Fruit fly (Drosophila melanogaster) whole organism, embryonic: ENCODE data around the gene CG11131.

ENCODE experiments used
- CG10654 ChIP-seq: fragments of 200-800 bp; sonication (Bioruptor generic); optimal IDR thresholded peaks from 2 replicates; lab custom pipeline; 2016; ENCODE audit warnings: missing biosample characterization, missing genetic modification characterization
- CG11398 ChIP-seq: fragments of 200-800 bp; sonication (Bioruptor generic); optimal IDR thresholded peaks from 2 replicates; lab custom pipeline; 2016; ENCODE audit warnings: missing biosample characterization, missing genetic modification characterization
- CG11695 ChIP-seq: fragments of 200-800 bp; sonication (Bioruptor generic); IDR thresholded peaks from 3 replicates; pipeline ENCODE4 v1.3.6; 2022; ENCODE audit warnings: missing biosample characterization, missing genetic modification characterization
- CG18476 ChIP-seq: fragments of 200-800 bp; sonication (Bioruptor generic); optimal IDR thresholded peaks from 2 replicates; lab custom pipeline; 2016; ENCODE audit warnings: missing biosample characterization, mild to moderate bottlenecking, missing genetic modification characterization
- CG18619 ChIP-seq: fragments of 200-800 bp; sonication (Bioruptor generic); optimal IDR thresholded peaks from 3 replicates; lab custom pipeline; 2017; ENCODE audit warnings: missing biosample characterization, mild to moderate bottlenecking, missing genetic modification characterization
- CG31365 ChIP-seq: fragments of 200-800 bp; sonication (Bioruptor generic); optimal IDR thresholded peaks from 2 replicates; lab custom pipeline; 2018; ENCODE audit warnings: missing biosample characterization, mild to moderate bottlenecking, missing genetic modification characterization
- CG31388 ChIP-seq: fragments of 200-800 bp; sonication (Bioruptor generic); optimal IDR thresholded peaks from 2 replicates; lab custom pipeline; 2016; ENCODE audit warnings: missing biosample characterization, missing genetic modification characterization
- CG31441 ChIP-seq: fragments of 200-800 bp; sonication (Bioruptor generic); IDR thresholded peaks from 2 replicates; pipeline ENCODE4 v1.3.6; 2022; ENCODE audit warnings: missing biosample characterization, missing genetic modification characterization
- CG32532 ChIP-seq: fragments of 200-800 bp; sonication (Bioruptor generic); IDR thresholded peaks from 2 replicates; pipeline ENCODE4 v1.3.6; 2022; ENCODE audit warnings: missing biosample characterization, missing genetic modification characterization
- CG32767 ChIP-seq: fragments of 200-800 bp; sonication (Bioruptor generic); IDR thresholded peaks from 2 replicates; pipeline ENCODE4 v1.3.6; 2022; ENCODE audit warnings: missing biosample characterization, missing genetic modification characterization
- CG33557 ChIP-seq: fragments of 200-800 bp; sonication (Bioruptor generic); optimal IDR thresholded peaks from 2 replicates; lab custom pipeline; 2019; ENCODE audit warnings: missing biosample characterization, mild to moderate bottlenecking, missing genetic modification characterization, moderate library complexity
- CG34224 ChIP-seq: fragments of 200-800 bp; sonication (Bioruptor generic); IDR thresholded peaks from 3 replicates; pipeline ENCODE4 v1.3.6; 2022; ENCODE audit warnings: missing biosample characterization, missing genetic modification characterization; ENCODE audit not compliant: partially characterized antibody
- CG3838 ChIP-seq: fragments of 200-800 bp; sonication (Bioruptor generic); optimal IDR thresholded peaks from 3 replicates; lab custom pipeline; 2016; ENCODE audit warnings: missing biosample characterization, missing genetic modification characterization
- CG4854 ChIP-seq: fragments of 200-800 bp; sonication (Bioruptor generic); optimal IDR thresholded peaks from 2 replicates; lab custom pipeline; 2016; ENCODE audit warnings: missing biosample characterization, missing genetic modification characterization, inconsistent platforms
- CG7556 ChIP-seq: fragments of 200-800 bp; sonication (Bioruptor generic); optimal IDR thresholded peaks from 2 replicates; lab custom pipeline; 2017; ENCODE audit warnings: missing biosample characterization, mild to moderate bottlenecking, missing genetic modification characterization
- CG7928 ChIP-seq: fragments of 200-800 bp; sonication (Bioruptor generic); optimal IDR thresholded peaks from 2 replicates; lab custom pipeline; 2017; ENCODE audit warnings: missing biosample characterization, mild to moderate bottlenecking, missing genetic modification characterization
- CG8388 ChIP-seq: fragments of 200-800 bp; sonication (Bioruptor generic); optimal IDR thresholded peaks from 2 replicates; lab custom pipeline; 2019; ENCODE audit warnings: missing biosample characterization, mild to moderate bottlenecking, missing genetic modification characterization, moderate library complexity
- CG9797 ChIP-seq: fragments of 200-800 bp; sonication (Bioruptor generic); optimal IDR thresholded peaks from 3 replicates; lab custom pipeline; 2018; ENCODE audit warnings: missing biosample characterization, mild to moderate bottlenecking, missing genetic modification characterization
- CG9817 ChIP-seq: fragments of 200-800 bp; sonication (Bioruptor generic); optimal IDR thresholded peaks from 2 replicates; lab custom pipeline; 2018; ENCODE audit warnings: missing biosample characterization, mild to moderate bottlenecking, missing genetic modification characterization, moderate library complexity
- Chrac-16 ChIP-seq: fragments of 200-800 bp; sonication (Bioruptor generic); optimal IDR thresholded peaks from 3 replicates; lab custom pipeline; 2016; ENCODE audit warnings: missing biosample characterization, missing genetic modification characterization
- CrebB ChIP-seq: fragments of 200-800 bp; sonication (Bioruptor generic); optimal IDR thresholded peaks from 3 replicates; lab custom pipeline; 2018; ENCODE audit warnings: missing biosample characterization, mild to moderate bottlenecking, missing genetic modification characterization
- Dip2 ChIP-seq: fragments of 200-800 bp; sonication (Bioruptor generic); IDR thresholded peaks from 2 replicates; pipeline ENCODE4 v1.3.6; 2022; ENCODE audit warnings: missing biosample characterization, missing genetic modification characterization
- Dll ChIP-seq: fragments of 200-800 bp; sonication (Bioruptor generic); IDR thresholded peaks from 4 replicates; pipeline ENCODE4 v1.3.6; 2022; ENCODE audit warnings: missing biosample characterization, missing genetic modification characterization; ENCODE audit not compliant: partially characterized antibody
- E2f1 ChIP-seq: fragments of 200-800 bp; sonication (Bioruptor generic); IDR thresholded peaks from 2 replicates; pipeline ENCODE4 v1.3.6; 2022; ENCODE audit warnings: missing biosample characterization, missing genetic modification characterization
- Gsc ChIP-seq: fragments of 200-800 bp; sonication (Bioruptor generic); IDR thresholded peaks from 2 replicates; pipeline ENCODE4 v1.3.6; 2022; ENCODE audit warnings: missing biosample characterization, missing genetic modification characterization
- Hr51 ChIP-seq, 2 experiments: fragments of 200-800 bp; sonication (Bioruptor generic); optimal IDR thresholded peaks; 2 replicates in 1 of 2; 3 replicates in 1 of 2; lab custom pipeline; 2016 to 2018; ENCODE audit warnings: missing biosample characterization in 2 of 2, missing genetic modification characterization in 2 of 2, mild to moderate bottlenecking in 1 of 2, moderate library complexity in 1 of 2
- MESR4 ChIP-seq: fragments of 200-800 bp; sonication (Bioruptor generic); optimal IDR thresholded peaks from 2 replicates; lab custom pipeline; 2018; ENCODE audit warnings: missing biosample characterization, mild to moderate bottlenecking, missing genetic modification characterization, moderate library complexity
- Poxn ChIP-seq: fragments of 200-800 bp; sonication (Bioruptor generic); IDR thresholded peaks from 2 replicates; pipeline ENCODE4 v1.3.6; 2022; ENCODE audit warnings: missing biosample characterization, missing genetic modification characterization
- Rx ChIP-seq: fragments of 200-800 bp; sonication (Bioruptor generic); IDR thresholded peaks from 2 replicates; pipeline ENCODE4 v1.3.6; 2022; ENCODE audit warnings: missing biosample characterization, missing genetic modification characterization
- Sry-δ ChIP-seq: fragments of 200-800 bp; sonication (Bioruptor generic); optimal IDR thresholded peaks from 2 replicates; lab custom pipeline; 2016; ENCODE audit warnings: missing biosample characterization, missing genetic modification characterization
- abd-A ChIP-seq: fragments of 200-800 bp; sonication (Bioruptor generic); optimal IDR thresholded peaks from 3 replicates; lab custom pipeline; 2019; ENCODE audit warnings: missing biosample characterization, mild to moderate bottlenecking, missing genetic modification characterization, moderate library complexity
- amos ChIP-seq: fragments of 200-800 bp; sonication (Bioruptor generic); IDR thresholded peaks from 2 replicates; pipeline ENCODE4 v1.3.6; 2022; ENCODE audit warnings: missing biosample characterization, missing genetic modification characterization; ENCODE audit not compliant: partially characterized antibody
- ara ChIP-seq: fragments of 200-800 bp; sonication (Bioruptor generic); IDR thresholded peaks from 2 replicates; pipeline ENCODE4 v1.3.6; 2022; ENCODE audit warnings: missing biosample characterization, missing genetic modification characterization
- da ChIP-seq: fragments of 200-800 bp; sonication (Bioruptor generic); optimal IDR thresholded peaks from 2 replicates; lab custom pipeline; 2016; ENCODE audit warnings: missing biosample characterization, missing genetic modification characterization
- danr ChIP-seq: fragments of 200-800 bp; sonication (Bioruptor generic); IDR thresholded peaks from 2 replicates; pipeline ENCODE4 v1.3.6; 2022; ENCODE audit warnings: missing biosample characterization, missing genetic modification characterization
- dimm ChIP-seq: fragments of 200-800 bp; sonication (Bioruptor generic); IDR thresholded peaks from 2 replicates; pipeline ENCODE4 v1.3.6; 2022; ENCODE audit warnings: missing biosample characterization, missing genetic modification characterization
- eve ChIP-seq, 2 experiments: fragments of >200 bp; optimal IDR thresholded peaks; 2 replicates each; lab custom pipeline; 2017; ENCODE audit warnings: missing biosample characterization in 2 of 2, missing genetic modification characterization in 2 of 2
- gem ChIP-seq: fragments of 200-800 bp; sonication (Bioruptor generic); optimal IDR thresholded peaks from 2 replicates; lab custom pipeline; 2019; ENCODE audit warnings: missing biosample characterization, mild to moderate bottlenecking, missing genetic modification characterization, moderate library complexity
- hkb ChIP-seq, 2 experiments: fragments of 200-800 bp in 1 of 2; fragments of >200 bp in 1 of 2; sonication (Bioruptor generic) in 1 of 2; IDR thresholded peaks in 1 of 2; optimal IDR thresholded peaks in 1 of 2; 2 replicates each; pipeline versions ENCODE4 v1.3.6 to Lab custom; 2017 to 2022; ENCODE audit warnings: missing biosample characterization in 1 of 2, missing genetic modification characterization in 1 of 2
- hth ChIP-seq: fragments of >200 bp; optimal IDR thresholded peaks from 2 replicates; lab custom pipeline; 2017; ENCODE audit warnings: inconsistent platforms
- kay ChIP-seq: fragments of 200-800 bp; sonication (Bioruptor generic); optimal IDR thresholded peaks from 2 replicates; lab custom pipeline; 2016; ENCODE audit warnings: missing biosample characterization, missing genetic modification characterization
- oc ChIP-seq: fragments of 200-800 bp; sonication (Bioruptor generic); optimal IDR thresholded peaks from 2 replicates; lab custom pipeline; 2018; ENCODE audit warnings: missing biosample characterization, mild to moderate bottlenecking, missing genetic modification characterization, moderate library complexity
- pho ChIP-seq: fragments of 200-800 bp; sonication (Bioruptor generic); optimal IDR thresholded peaks from 2 replicates; lab custom pipeline; 2016; ENCODE audit warnings: missing biosample characterization, missing genetic modification characterization
- pum ChIP-seq: fragments of 200-800 bp; sonication (Bioruptor generic); optimal IDR thresholded peaks from 2 replicates; lab custom pipeline; 2016; ENCODE audit warnings: missing biosample characterization, missing genetic modification characterization
- rib ChIP-seq: fragments of 200-800 bp; sonication (Bioruptor generic); IDR thresholded peaks from 2 replicates; pipeline ENCODE4 v1.3.6; 2022; ENCODE audit warnings: missing biosample characterization, missing genetic modification characterization
- sc ChIP-seq, 3 experiments: fragments of >200 bp in 2 of 3; fragments of 200-800 bp in 1 of 3; sonication (Bioruptor generic) in 1 of 3; optimal IDR thresholded peaks; 2 replicates in 2 of 3; 3 replicates in 1 of 3; lab custom pipeline; 2017; ENCODE audit warnings: mild to moderate bottlenecking in 1 of 3, missing biosample characterization in 1 of 3, missing genetic modification characterization in 1 of 3, missing genetic modification reagents in 1 of 3
- slbo ChIP-seq: fragments of 200-800 bp; sonication (Bioruptor generic); IDR thresholded peaks from 2 replicates; pipeline ENCODE4 v1.3.6; 2022; ENCODE audit warnings: missing biosample characterization, missing genetic modification characterization
- slp2 ChIP-seq: fragments of 200-800 bp; sonication (Bioruptor generic); optimal IDR thresholded peaks from 2 replicates; lab custom pipeline; 2016; ENCODE audit warnings: missing biosample characterization, missing genetic modification characterization
- ssp ChIP-seq: fragments of 200-800 bp; sonication (Bioruptor generic); IDR thresholded peaks from 2 replicates; pipeline ENCODE4 v1.3.6; 2022; ENCODE audit warnings: missing biosample characterization, missing genetic modification characterization
- stc ChIP-seq: fragments of 200-800 bp; sonication (Bioruptor generic); IDR thresholded peaks from 2 replicates; pipeline ENCODE4 v1.3.6; 2022; ENCODE audit warnings: missing biosample characterization, missing genetic modification characterization
- vfl ChIP-seq: fragments of 200-800 bp; sonication (Bioruptor generic); optimal IDR thresholded peaks from 2 replicates; lab custom pipeline; 2016; ENCODE audit warnings: missing biosample characterization, missing genetic modification characterization

CG11131 gene

DNA sequence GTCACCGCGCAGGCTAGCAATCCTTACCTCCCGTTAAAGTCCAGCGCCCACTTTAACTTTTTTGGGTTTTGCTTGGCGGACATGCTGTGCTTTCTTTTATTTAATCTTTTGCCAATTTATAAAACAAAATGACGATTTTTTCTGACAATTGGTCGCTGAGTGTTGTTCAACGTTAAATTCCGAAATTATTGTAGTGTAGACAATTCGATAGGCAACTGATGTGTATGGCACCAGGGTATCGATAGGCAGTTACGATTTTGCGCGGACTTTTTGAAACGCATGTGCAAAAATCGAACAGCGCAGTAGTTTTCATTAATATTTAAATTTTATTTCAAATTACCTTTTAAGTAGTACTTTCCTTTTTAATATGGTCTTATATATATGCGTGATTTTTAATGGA lies 30.5 kb upstream of the CG11131 start, which contains the start of gene EMC4 (continued):
- TF ChIP-seq CG11398 (GFP tag; lab: Kevin White, UChicago) (peak; percentile 23), pum (no peak), Dip2 (no peak), Poxn (no peak), CG3838 (GFP tag; lab: Kevin White, UChicago) (no peak), CG9817 (tag; lab: Kevin White, UChicago) (no peak), Dll (GFP tag; lab: Robert Waterston, UW) (peak; percentile 76), CG18476 (peak; percentile 28), sc (optimal IDR thresholded peaks at IDR 0.05; lab: Kevin White, UChicago) (no peak), sc (GFP tag; optimal IDR thresholded peaks at IDR 0.05; lab: Kevin White, UChicago) (no peak), CG4854 (GFP tag; lab: Kevin White, UChicago) (peak; percentile 53), CG34224 (GFP tag; lab: Robert Waterston, UW) (peak; percentile 72), ssp (no peak), eve (GFP tag; optimal IDR thresholded peaks at IDR 0.05; lab: Kevin White, UChicago) (no peak), CG32767 (GFP tag; lab: Robert Waterston, UW) (0 out of 2 replicates have a peak, but pooled peaks have one; percentile 14), Sry-δ (peak; percentile 76), kay (GFP tag; lab: Kevin White, UChicago) (peak; percentile 44), E2f1 (GFP tag; lab: Robert Waterston, UW) (no peak), MESR4 (GFP tag; lab: Kevin White, UChicago) (peak; percentile 85), CG11695 (GFP tag; lab: Robert Waterston, UW) (no peak), oc (tag; lab: Kevin White, UChicago) (no peak), Hr51 (GFP tag; optimal IDR thresholded peaks at IDR 0.05; lab: Kevin White, UChicago) (peak; percentile 8 to 47), ara (GFP tag; lab: Robert Waterston, UW) (no peak; the same call in 1 of the 2 replicates), slbo (GFP tag; lab: Robert Waterston, UW) (peak; percentile 62; the same call in 1 of the 2 replicates), vfl (peak; percentile 73), rib (peak; percentile 50; the same call in 1 of the 2 replicates), CG31365 (no peak), CG32532 (GFP tag; lab: Robert Waterston, UW) (peak; percentile 23; the same call in 1 of the 2 replicates), dimm (GFP tag; lab: Robert Waterston, UW) (no peak), danr (no peak), CG31388 (no peak), CG7556 (GFP tag; lab: Kevin White, UChicago) (peak; percentile 29), CrebB (tag; lab: Kevin White, UChicago) (no peak), hkb (optimal IDR thresholded peaks at IDR 0.05; lab: Kevin White, UChicago) (peak; percentile 39), hkb (GFP tag; IDR thresholded peaks at IDR 0.05; lab: Robert Waterston, UW) (no peak), CG31441 (GFP tag; lab: Robert Waterston, UW) (no peak), hth (lab: Kevin White, UChicago) (no peak), amos (GFP tag; lab: Robert Waterston, UW) (peak; percentile 76), CG8388 (GFP tag; lab: Kevin White, UChicago) (no peak), stc (no peak; the same call in 1 of the 2 replicates), CG10654 (no peak), CG33557 (no peak), gem (tag; lab: Kevin White, UChicago) (no peak), CG7928 (GFP tag; lab: Kevin White, UChicago) (no peak), pho (GFP tag; lab: Kevin White, UChicago) (peak; percentile 54), abd-A (tag; lab: Kevin White, UChicago) (no peak), da (GFP tag; lab: Kevin White, UChicago) (no peak), Chrac-16 (GFP tag; lab: Kevin White, UChicago) (peak; percentile 39), slp2 (GFP tag; lab: Kevin White, UChicago) (peak; percentile 2), Rx (no peak), Gsc (GFP tag; lab: Robert Waterston, UW) (no peak), CG9797 (GFP tag; lab: Kevin White, UChicago) (peak; percentile 24), CG18619 (GFP tag; lab: Kevin White, UChicago) (peak; percentile 7)
